Worm (Caenorhabditis elegans) whole organism, late embryonic: Measurements from ENCODE around the gene F21C10.6.

Source experiments
- K09A11.1 ChIP-seq: sonication (generic microtip); optimal IDR thresholded peaks from 2 replicates; lab custom pipeline; 2017; ENCODE audit warnings: antibody characterized with exemption, mild to moderate bottlenecking, missing genetic modification characterization, missing compliant biosample characterization; ENCODE audit not compliant: insufficient read depth
- ceh-19 ChIP-seq: fragments of 200-800 bp; sonication (Bioruptor generic); optimal IDR thresholded peaks from 2 replicates; lab custom pipeline; 2018; ENCODE audit warnings: mild to moderate bottlenecking, missing genetic modification characterization, missing compliant biosample characterization
- ceh-22 ChIP-seq: sonication (generic microtip); optimal IDR thresholded peaks from 2 replicates; lab custom pipeline; 2017; ENCODE audit warnings: missing biosample characterization, missing genetic modification characterization
- ceh-24 ChIP-seq: sonication (generic microtip); optimal IDR thresholded peaks from 2 replicates; lab custom pipeline; 2016; ENCODE audit warnings: mild to moderate bottlenecking, missing genetic modification characterization, missing compliant biosample characterization
- ceh-34 ChIP-seq: sonication (generic microtip); optimal IDR thresholded peaks from 2 replicates; lab custom pipeline; 2016; ENCODE audit warnings: mild to moderate bottlenecking, missing genetic modification characterization, missing compliant biosample characterization
- ceh-9 ChIP-seq: sonication (generic microtip); optimal IDR thresholded peaks from 2 replicates; lab custom pipeline; 2016; ENCODE audit warnings: mild to moderate bottlenecking, missing genetic modification characterization, inconsistent platforms, missing compliant biosample characterization
- fax-1 ChIP-seq: sonication (generic microtip); optimal IDR thresholded peaks from 2 replicates; lab custom pipeline; 2016; ENCODE audit warnings: missing genotype, missing genetic modification characterization, missing compliant biosample characterization
- fkh-10 ChIP-seq: fragments of 150-350 bp; optimal IDR thresholded peaks from 2 replicates; lab custom pipeline; 2014; ENCODE audit warnings: missing biosample characterization, missing genetic modification reagents, missing genetic modification characterization
- gmeb-2 ChIP-seq: sonication (generic microtip); optimal IDR thresholded peaks from 2 replicates; lab custom pipeline; 2016; ENCODE audit warnings: missing genetic modification characterization, inconsistent platforms, missing compliant biosample characterization
- hlh-13 ChIP-seq: fragments of 200-800 bp; sonication (Bioruptor generic); optimal IDR thresholded peaks from 2 replicates; lab custom pipeline; 2018; ENCODE audit warnings: mild to moderate bottlenecking, missing genetic modification characterization, missing compliant biosample characterization
- hlh-30 ChIP-seq: sonication (generic microtip); optimal IDR thresholded peaks from 2 replicates; lab custom pipeline; 2017; ENCODE audit warnings: antibody characterized with exemption, missing genetic modification characterization, missing compliant biosample characterization; ENCODE audit not compliant: insufficient read depth
- hlh-8 ChIP-seq: sonication (generic microtip); optimal IDR thresholded peaks from 2 replicates; lab custom pipeline; 2016; ENCODE audit warnings: missing genotype, missing genetic modification characterization, missing compliant biosample characterization
- lin-11 ChIP-seq: fragments of 200-800 bp; sonication (Bioruptor generic); optimal IDR thresholded peaks from 2 replicates; lab custom pipeline; 2018; ENCODE audit warnings: mild to moderate bottlenecking, missing genetic modification characterization, missing compliant biosample characterization
- madf-2 ChIP-seq: sonication (generic microtip); optimal IDR thresholded peaks from 2 replicates; lab custom pipeline; 2017; ENCODE audit warnings: missing genetic modification characterization, missing compliant biosample characterization
- mec-3 ChIP-seq: sonication (generic microtip); optimal IDR thresholded peaks from 2 replicates; lab custom pipeline; 2016; ENCODE audit warnings: borderline replicate concordance, missing genetic modification characterization, missing compliant biosample characterization
- npax-4 ChIP-seq: sonication (generic microtip); optimal IDR thresholded peaks from 2 replicates; lab custom pipeline; 2016; ENCODE audit warnings: missing genetic modification characterization, missing compliant biosample characterization
- pat-9 ChIP-seq: fragments of 200-800 bp; sonication (Bioruptor generic); optimal IDR thresholded peaks from 2 replicates; lab custom pipeline; 2018; ENCODE audit warnings: mild to moderate bottlenecking, missing genetic modification characterization, moderate library complexity, missing compliant biosample characterization
- pha-2 ChIP-seq: sonication (generic microtip); optimal IDR thresholded peaks from 2 replicates; lab custom pipeline; 2017; ENCODE audit warnings: mild to moderate bottlenecking, missing genetic modification characterization, missing compliant biosample characterization
- pqm-1 ChIP-seq: sonication (generic microtip); optimal IDR thresholded peaks from 2 replicates; lab custom pipeline; 2016; ENCODE audit warnings: missing genetic modification characterization, missing compliant biosample characterization
- pros-1 ChIP-seq: fragments of 150-350 bp; optimal IDR thresholded peaks from 2 replicates; lab custom pipeline; 2014; ENCODE audit warnings: missing biosample characterization, missing genetic modification reagents, missing genetic modification characterization
- rnt-1 ChIP-seq: sonication (generic microtip); optimal IDR thresholded peaks from 2 replicates; lab custom pipeline; 2016; ENCODE audit warnings: missing genetic modification characterization, missing compliant biosample characterization
- tbx-2 ChIP-seq: sonication (generic microtip); optimal IDR thresholded peaks from 2 replicates; lab custom pipeline; 2016; ENCODE audit warnings: missing genetic modification characterization, missing compliant biosample characterization
- ttx-3 ChIP-seq: sonication (generic microtip); optimal IDR thresholded peaks from 2 replicates; lab custom pipeline; 2016; ENCODE audit warnings: missing genetic modification reagents, missing genetic modification characterization, missing compliant biosample characterization
- unc-3 ChIP-seq, 2 experiments: fragments of 200-800 bp in 1 of 2; sonication (Bioruptor generic) in 1 of 2; sonication (generic microtip) in 1 of 2; conservative IDR thresholded peaks in 1 of 2; optimal IDR thresholded peaks in 1 of 2; 2 replicates each; pipeline versions ENCODE4 v1.3.6 to Lab custom; 2016 to 2022; ENCODE audit warnings: missing compliant biosample characterization in 2 of 2, missing genetic modification characterization in 2 of 2, missing genetic modification reagents in 1 of 2
- ztf-16 ChIP-seq: sonication (generic microtip); optimal IDR thresholded peaks from 2 replicates; lab custom pipeline; 2017; ENCODE audit warnings: missing genetic modification characterization, missing compliant biosample characterization

F21C10.6 gene

ce11 chrV:9162118-9162729 is 37.9 kb downstream of the F21C10.6 start:
- no peak for TF ChIP-seq gmeb-2 (tag; lab: Kevin White, UChicago)

DNA sequence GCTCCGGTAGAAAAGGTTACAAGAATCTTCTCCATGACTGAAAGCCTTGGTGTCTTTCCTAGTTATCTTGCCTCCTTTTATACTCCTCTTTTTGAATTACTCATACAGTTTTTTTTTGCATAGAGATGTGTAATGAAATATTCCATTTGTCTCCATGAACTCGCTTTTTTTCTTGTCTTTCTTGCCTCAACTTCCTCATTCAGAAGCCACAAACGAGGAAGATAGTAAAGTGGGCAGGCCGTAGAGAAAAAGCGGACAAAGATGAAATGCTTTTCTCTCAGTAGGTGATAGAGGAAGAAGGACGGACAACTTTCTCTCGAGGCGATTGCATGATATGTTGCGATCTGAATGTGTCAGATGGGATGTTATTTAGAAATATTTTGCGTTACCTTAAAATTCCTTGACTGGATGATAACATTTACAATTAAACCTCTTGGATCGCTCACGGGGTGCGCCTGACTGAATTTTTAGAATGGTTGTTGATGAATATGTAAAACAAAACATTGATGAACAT is 38.7 kb downstream of the F21C10.6 start, which contains the start of gene col-145:
col-145 (minus strand) TSS at position 51 of the 514 bp plus-strand sequence.
- no peak for TF ChIP-seq ceh-34 (tag; lab: Kevin White, UChicago)
- no peak for TF ChIP-seq tbx-2 (tag; lab: Kevin White, UChicago)
- no peak for TF ChIP-seq fax-1 (tag; lab: Kevin White, UChicago)
- no peak for TF ChIP-seq ceh-19 (GFP tag; lab: Kevin White, UChicago)
- TF ChIP-seq pha-2 (tag; lab: Kevin White, UChicago) = no peak
- no peak for TF ChIP-seq hlh-13 (GFP tag; lab: Kevin White, UChicago)
- no peak for TF ChIP-seq pros-1 (tag; lab: Kevin White, UChicago)

ce11 chrV:9163897-9164296 is 39.6 kb downstream of the F21C10.6 start:
- TF ChIP-seq hlh-13 (GFP tag; lab: Kevin White, UChicago) (no peak), mec-3 (tag; lab: Kevin White, UChicago) (no peak)

DNA sequence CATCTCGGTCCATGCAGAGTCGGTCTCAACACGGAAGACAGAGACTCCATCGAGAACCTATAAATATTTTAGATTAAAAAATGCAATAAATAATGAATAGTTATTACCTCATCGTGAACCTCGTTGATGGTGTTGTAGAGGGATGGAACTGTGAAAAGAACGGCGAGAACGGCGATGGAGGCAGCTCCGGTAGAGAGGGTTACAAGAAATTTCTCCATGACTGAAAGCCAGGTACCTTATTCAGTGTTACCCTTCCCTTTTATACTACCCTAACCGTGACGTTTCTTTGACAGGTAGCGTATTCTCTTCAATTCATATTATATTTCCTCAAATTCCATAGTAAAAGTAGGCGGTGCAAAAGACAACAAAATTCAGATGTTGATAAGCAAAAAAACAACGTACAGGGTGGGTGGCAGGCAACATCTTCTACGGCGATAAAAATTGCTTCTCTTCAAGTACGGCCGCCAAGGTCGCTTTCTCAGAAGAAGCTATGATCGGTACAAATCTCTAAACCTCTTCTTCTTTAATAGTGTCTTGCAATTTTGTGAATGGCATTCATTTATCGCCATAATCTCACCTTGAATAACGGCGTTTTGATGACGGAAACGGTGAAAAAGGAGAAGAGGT is 40.9 kb downstream of the F21C10.6 start, which contains the start of gene col-10:
col-10 (minus strand) TSS at position 235 of the 627 bp plus-strand sequence.
- TF ChIP-seq ceh-9 (tag; lab: Kevin White, UChicago) = no peak
- no peak for TF ChIP-seq tbx-2 (tag; lab: Kevin White, UChicago)
- TF ChIP-seq lin-11 (tag; lab: Kevin White, UChicago) = no peak
- no peak for TF ChIP-seq mec-3 (tag; lab: Kevin White, UChicago)
- no peak for TF ChIP-seq madf-2 (tag; lab: Kevin White, UChicago)
- no peak for TF ChIP-seq ceh-22 (tag; lab: Kevin White, UChicago)
- no peak for TF ChIP-seq ztf-16 (tag; lab: Kevin White, UChicago)
- no peak for TF ChIP-seq pqm-1 (tag; lab: Kevin White, UChicago)
- TF ChIP-seq rnt-1 (tag; lab: Kevin White, UChicago) = no peak

ce11 chrV:9166306-9166705 is 42.0 kb downstream of the F21C10.6 start:
- TF ChIP-seq hlh-30 (tag; lab: Kevin White, UChicago) = no peak
- no peak for TF ChIP-seq unc-3 (GFP tag; conservative IDR thresholded peaks at IDR 0.05; lab: Robert Waterston, UW)
- TF ChIP-seq unc-3 (tag; optimal IDR thresholded peaks at IDR 0.05; lab: Kevin White, UChicago) = no peak
- TF ChIP-seq lin-11 (tag; lab: Kevin White, UChicago) = no peak
- no peak for TF ChIP-seq hlh-8 (tag; lab: Kevin White, UChicago)
- no peak for TF ChIP-seq fkh-10 (GFP tag; lab: Kevin White, UChicago)
- no peak for TF ChIP-seq K09A11.1
- no peak for TF ChIP-seq madf-2 (tag; lab: Kevin White, UChicago)
- no peak for TF ChIP-seq ceh-24
- no peak for TF ChIP-seq ttx-3
- TF ChIP-seq npax-4 (tag; lab: Kevin White, UChicago) = no peak
- TF ChIP-seq pat-9 (tag; lab: Kevin White, UChicago) = no peak
- TF ChIP-seq ceh-9 (tag; lab: Kevin White, UChicago) = no peak

ce11 chrV:9168089-9168488 is 43.8 kb downstream of the F21C10.6 start, which contains the start of gene B0222.11:
TSS of gene B0222.11 (minus strand) at chrV:9168189.
- TF ChIP-seq ceh-9 (tag; lab: Kevin White, UChicago) = no peak
- no peak for TF ChIP-seq pros-1 (tag; lab: Kevin White, UChicago)
